ENCODE assay signal across 1 fruit fly cellular context in the genomic region with DNA sequence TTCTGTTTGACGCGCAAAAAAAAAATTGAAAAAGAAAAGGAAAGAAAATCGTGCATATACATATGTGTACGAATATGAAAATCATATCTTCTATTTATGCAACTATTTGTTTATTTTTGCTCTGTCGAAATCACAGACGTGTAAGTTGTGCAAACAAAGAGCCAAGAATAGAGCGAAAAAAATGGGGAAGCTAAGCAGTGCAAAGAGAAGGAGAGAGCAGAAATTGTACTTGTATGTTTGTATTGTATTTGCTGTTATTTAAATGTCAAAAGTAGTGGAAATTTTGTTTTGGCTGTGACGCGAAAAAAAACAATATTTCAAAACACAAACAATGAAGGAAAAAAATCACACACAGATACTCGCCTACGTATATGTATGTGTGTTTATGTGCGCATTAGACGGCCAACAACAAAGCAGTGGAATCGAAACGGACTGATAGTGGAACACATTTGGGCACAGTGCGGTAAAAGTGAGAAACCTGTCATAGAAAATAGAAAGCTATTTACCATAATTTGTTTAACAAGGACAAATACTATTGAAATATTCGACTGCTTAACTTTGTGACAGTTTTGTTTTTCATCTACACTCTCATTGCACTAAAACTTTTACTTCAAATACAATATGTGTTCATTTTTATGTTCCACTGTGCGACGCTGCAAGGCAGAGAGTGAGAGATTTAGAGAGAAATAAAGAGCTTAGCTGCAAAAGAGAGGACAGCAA.
TF ChIP-seq lines count a peak whose summit lies in the region.

No protein-coding gene starts in this region.

TF ChIP-seq in whole organism, embryonic, 481 proteins besides CTCF, POLR2A, EP300 and RAD21 (continued from another document and continues in another):
- TF ChIP-seq Atf-2 (GFP tag; optimal IDR thresholded peaks at IDR 0.05; lab: Kevin White, UChicago) (peak; percentile 96), CG10565 (GFP tag; optimal IDR thresholded peaks at IDR 0.05; lab: Kevin White, UChicago) (peak; percentile 77), Aef1 (GFP tag; IDR thresholded peaks at IDR 0.05; lab: Robert Waterston, UW) (peak; percentile 92), shn (GFP tag; optimal IDR thresholded peaks at IDR 0.05; lab: Kevin White, UChicago) (peak; percentile 95), otp (GFP tag; IDR thresholded peaks at IDR 0.05; lab: Robert Waterston, UW) (peak; percentile 95), pros (GFP tag; optimal IDR thresholded peaks at IDR 0.05; lab: Kevin White, UChicago) (peak; percentile 49), D (optimal IDR thresholded peaks at IDR 0.05; lab: Kevin White, UChicago) (no peak), D (GFP tag; optimal IDR thresholded peaks at IDR 0.05; lab: Kevin White, UChicago) (peak; percentile 91), CG34422 (GFP tag; IDR thresholded peaks at IDR 0.05; lab: Robert Waterston, UW) (peak; percentile 94), prd (optimal IDR thresholded peaks at IDR 0.05; lab: Kevin White, UChicago) (no peak), prd (GFP tag; IDR thresholded peaks at IDR 0.05; lab: Robert Waterston, UW) (peak; percentile 96), CG17568 (GFP tag; optimal IDR thresholded peaks at IDR 0.05; lab: Kevin White, UChicago) (peak; percentile 91), kay (GFP tag; optimal IDR thresholded peaks at IDR 0.05; lab: Kevin White, UChicago) (peak; percentile 78), CG9876 (GFP tag; optimal IDR thresholded peaks at IDR 0.05; lab: Kevin White, UChicago) (peak; percentile 84), CG4707 (GFP tag; optimal IDR thresholded peaks at IDR 0.05; lab: Kevin White, UChicago) (peak; percentile 99), eve (GFP tag; optimal IDR thresholded peaks at IDR 0.05; lab: Kevin White, UChicago) (peak in 1 of 2 experiments; percentile 98), Blimp-1 (GFP tag; optimal IDR thresholded peaks at IDR 0.05; lab: Kevin White, UChicago) (peak; percentile 94), row (GFP tag; IDR thresholded peaks at IDR 0.05; lab: Robert Waterston, UW) (peak; percentile 97), Ravus (GFP tag; IDR thresholded peaks at IDR 0.05; lab: Robert Waterston, UW) (peak; percentile 73), CG15073 (GFP tag; optimal IDR thresholded peaks at IDR 0.05; lab: Kevin White, UChicago) (peak; percentile 75), Taf1 (GFP tag; IDR thresholded peaks at IDR 0.05; lab: Robert Waterston, UW) (peak; percentile 89), CG18262 (tag; optimal IDR thresholded peaks at IDR 0.05; lab: Kevin White, UChicago) (peak; percentile 95), jumu (GFP tag; optimal IDR thresholded peaks at IDR 0.05; lab: Kevin White, UChicago) (peak; percentile 96), lola (GFP tag; optimal IDR thresholded peaks at IDR 0.05; lab: Kevin White, UChicago) (peak in 1 of 3 experiments; percentile 90), CG3726 (GFP tag; IDR thresholded peaks at IDR 0.05; lab: Robert Waterston, UW) (peak; percentile 91), lmd (GFP tag; IDR thresholded peaks at IDR 0.05; lab: Robert Waterston, UW) (peak; percentile 93), Myb (GFP tag; optimal IDR thresholded peaks at IDR 0.05; lab: Kevin White, UChicago) (peak; percentile 86), D19A (tag; optimal IDR thresholded peaks at IDR 0.05; lab: Kevin White, UChicago) (peak; percentile 90), ro (GFP tag; IDR thresholded peaks at IDR 0.05; lab: Robert Waterston, UW) (peak; percentile 79), maf-S (GFP tag; optimal IDR thresholded peaks at IDR 0.05; lab: Kevin White, UChicago) (peak; percentile 94), CG6683 (GFP tag; optimal IDR thresholded peaks at IDR 0.05; lab: Kevin White, UChicago) (peak; percentile 79), ewg (GFP tag; optimal IDR thresholded peaks at IDR 0.05; lab: Kevin White, UChicago) (peak; percentile 91), CG7372 (GFP tag; IDR thresholded peaks at IDR 0.05; lab: Robert Waterston, UW) (peak; percentile 89), Ptx1 (GFP tag; IDR thresholded peaks at IDR 0.05; lab: Robert Waterston, UW) (peak; percentile 95), CG6765 (GFP tag; optimal IDR thresholded peaks at IDR 0.05; lab: Kevin White, UChicago) (peak; percentile 83), CG14014 (GFP tag; IDR thresholded peaks at IDR 0.05; lab: Robert Waterston, UW) (peak; percentile 93), CG10147 (GFP tag; optimal IDR thresholded peaks at IDR 0.05; lab: Kevin White, UChicago) (peak; percentile 77), nerfin-1 (tag; optimal IDR thresholded peaks at IDR 0.05; lab: Kevin White, UChicago) (peak; percentile 90), psq (GFP tag; optimal IDR thresholded peaks at IDR 0.05; lab: Kevin White, UChicago) (peak; percentile 79), Ssrp (tag; optimal IDR thresholded peaks at IDR 0.05; lab: Kevin White, UChicago) (peak; percentile 91), exex (tag; optimal IDR thresholded peaks at IDR 0.05; lab: Kevin White, UChicago) (peak; percentile 74), GATAe (GFP tag; conservative IDR thresholded peaks at IDR 0.05; lab: Robert Waterston, UW) (peak; percentile 80), ERR (GFP tag; optimal IDR thresholded peaks at IDR 0.05; lab: Kevin White, UChicago) (peak; percentile 91), Hand (GFP tag; optimal IDR thresholded peaks at IDR 0.05; lab: Kevin White, UChicago) (peak; percentile 84), z (GFP tag; IDR thresholded peaks at IDR 0.05; lab: Robert Waterston, UW) (peak; percentile 71; the same call in 1 of the 3 replicates), pum (GFP tag; optimal IDR thresholded peaks at IDR 0.05; lab: Kevin White, UChicago) (peak; percentile 95), Mad (GFP tag; optimal IDR thresholded peaks at IDR 0.05; lab: Kevin White, UChicago) (peak; percentile 94), CG6254 (GFP tag; optimal IDR thresholded peaks at IDR 0.05; lab: Kevin White, UChicago) (peak; percentile 92), HHEX (GFP tag; optimal IDR thresholded peaks at IDR 0.05; lab: Kevin White, UChicago) (peak; percentile 91), hb (GFP tag; IDR thresholded peaks at IDR 0.05; lab: Robert Waterston, UW; ENCODE audit: partially characterized antibody) (peak; percentile 62; the same call in 1 of the 3 replicates), pho (GFP tag; optimal IDR thresholded peaks at IDR 0.05; lab: Kevin White, UChicago) (peak; percentile 93), CG18011 (GFP tag; optimal IDR thresholded peaks at IDR 0.05; lab: Kevin White, UChicago) (peak; percentile 84), CG9817 (tag; optimal IDR thresholded peaks at IDR 0.05; lab: Kevin White, UChicago) (peak; percentile 87), ara (GFP tag; IDR thresholded peaks at IDR 0.05; lab: Robert Waterston, UW) (peak; percentile 93), knrl (GFP tag; IDR thresholded peaks at IDR 0.05; lab: Robert Waterston, UW; ENCODE audit: partially characterized antibody) (peak; percentile 57; the same call in 2 of the 3 replicates), bigmax (GFP tag; optimal IDR thresholded peaks at IDR 0.05; lab: Kevin White, UChicago) (no peak), bab2 (GFP tag; optimal IDR thresholded peaks at IDR 0.05; lab: Kevin White, UChicago) (peak; percentile 92), CG2678 (tag; optimal IDR thresholded peaks at IDR 0.05; lab: Kevin White, UChicago) (peak; percentile 95), repo (GFP tag; optimal IDR thresholded peaks at IDR 0.05; lab: Kevin White, UChicago) (peak; percentile 94), CG8290 (GFP tag; optimal IDR thresholded peaks at IDR 0.05; lab: Kevin White, UChicago) (peak; percentile 79), CG8290 (tag; optimal IDR thresholded peaks at IDR 0.05; lab: Kevin White, UChicago) (peak; percentile 67 to 97), CG7556 (GFP tag; optimal IDR thresholded peaks at IDR 0.05; lab: Kevin White, UChicago) (peak; percentile 94), CG1602 (GFP tag; optimal IDR thresholded peaks at IDR 0.05; lab: Kevin White, UChicago) (peak; percentile 93), bowl (GFP tag; IDR thresholded peaks at IDR 0.05; lab: Robert Waterston, UW) (peak; percentile 87), fd96Cb (tag; optimal IDR thresholded peaks at IDR 0.05; lab: Kevin White, UChicago) (peak; percentile 96), hkb (optimal IDR thresholded peaks at IDR 0.05; lab: Kevin White, UChicago) (no peak), hkb (GFP tag; IDR thresholded peaks at IDR 0.05; lab: Robert Waterston, UW) (peak; percentile 96), MBD-R2 (GFP tag; IDR thresholded peaks at IDR 0.05; lab: Robert Waterston, UW) (peak; percentile 75), CG7839 (tag; optimal IDR thresholded peaks at IDR 0.05; lab: Kevin White, UChicago) (peak; percentile 95), ind (GFP tag; optimal IDR thresholded peaks at IDR 0.05; lab: Kevin White, UChicago) (peak; percentile 94), CG13894 (tag; optimal IDR thresholded peaks at IDR 0.05; lab: Kevin White, UChicago) (peak; percentile 80), E2f2 (GFP tag; IDR thresholded peaks at IDR 0.05; lab: Robert Waterston, UW) (peak; percentile 81), CG17612 (GFP tag; IDR thresholded peaks at IDR 0.05; lab: Robert Waterston, UW) (peak; percentile 73), sob (GFP tag; IDR thresholded peaks at IDR 0.05; lab: Robert Waterston, UW) (peak; percentile 94), TFAM (GFP tag; optimal IDR thresholded peaks at IDR 0.05; lab: Kevin White, UChicago) (peak; percentile 85), CG15601 (tag; optimal IDR thresholded peaks at IDR 0.05; lab: Kevin White, UChicago) (peak; percentile 91), CG10431 (GFP tag; optimal IDR thresholded peaks at IDR 0.05; lab: Kevin White, UChicago) (peak; percentile 66), CG17328 (GFP tag; IDR thresholded peaks at IDR 0.05; lab: Robert Waterston, UW) (peak; percentile 97), Hmr (GFP tag; optimal IDR thresholded peaks at IDR 0.05; lab: Kevin White, UChicago) (peak; percentile 95), croc (GFP tag; conservative IDR thresholded peaks at IDR 0.05; lab: Robert Waterston, UW) (peak; percentile 87), NK7.1 (GFP tag; optimal IDR thresholded peaks at IDR 0.05; lab: Kevin White, UChicago) (peak; percentile 87), CG10959 (GFP tag; IDR thresholded peaks at IDR 0.05; lab: Robert Waterston, UW) (peak; percentile 93), fd64A (GFP tag; optimal IDR thresholded peaks at IDR 0.05; lab: Kevin White, UChicago) (peak; percentile 88), slou (GFP tag; optimal IDR thresholded peaks at IDR 0.05; lab: Kevin White, UChicago) (peak; percentile 83), sna (GFP tag; IDR thresholded peaks at IDR 0.05; lab: Robert Waterston, UW; ENCODE audit: partially characterized antibody) (peak; percentile 48; the same call in 1 of the 2 replicates), Elba2 (GFP tag; optimal IDR thresholded peaks at IDR 0.05; lab: Kevin White, UChicago) (peak; percentile 21), CG14965 (GFP tag; optimal IDR thresholded peaks at IDR 0.05; lab: Kevin White, UChicago; ENCODE audit: borderline replicate concordance) (peak; percentile 73), ken (GFP tag; IDR thresholded peaks at IDR 0.05; lab: Robert Waterston, UW) (peak; percentile 95), peb (GFP tag; IDR thresholded peaks at IDR 0.05; lab: Robert Waterston, UW) (peak; percentile 92), esg (GFP tag; conservative IDR thresholded peaks at IDR 0.05; lab: Robert Waterston, UW) (peak; percentile 92), Dip3 (GFP tag; optimal IDR thresholded peaks at IDR 0.05; lab: Kevin White, UChicago) (peak; percentile 87), Trl (optimal IDR thresholded peaks at IDR 0.05; lab: Kevin White, UChicago) (peak in 1 of 2 experiments; percentile 87), Trl (GFP tag; optimal IDR thresholded peaks at IDR 0.05; lab: Kevin White, UChicago) (peak; percentile 96), CG6175 (GFP tag; IDR thresholded peaks at IDR 0.05; lab: Robert Waterston, UW) (peak; percentile 77; the same call in 2 of the 3 replicates), chinmo (GFP tag; IDR thresholded peaks at IDR 0.05; lab: Robert Waterston, UW; ENCODE audit: partially characterized antibody) (peak; percentile 67; the same call in 1 of the 4 replicates), aop (GFP tag; IDR thresholded peaks at IDR 0.05; lab: Robert Waterston, UW) (0 out of 2 replicates have a peak, but pooled peaks have one; percentile 6), CG2120 (GFP tag; optimal IDR thresholded peaks at IDR 0.05; lab: Kevin White, UChicago) (peak; percentile 96), Sox102F (GFP tag; optimal IDR thresholded peaks at IDR 0.05; lab: Kevin White, UChicago) (peak; percentile 97), Nf-YB (GFP tag; optimal IDR thresholded peaks at IDR 0.05; lab: Kevin White, UChicago) (peak; percentile 82), CG8089 (GFP tag; optimal IDR thresholded peaks at IDR 0.05; lab: Kevin White, UChicago) (peak; percentile 95), inv (GFP tag; IDR thresholded peaks at IDR 0.05; lab: Robert Waterston, UW; ENCODE audit: partially characterized antibody) (0 out of 2 replicates have a peak, but pooled peaks have one; percentile 30), CG3065 (GFP tag; optimal IDR thresholded peaks at IDR 0.05; lab: Kevin White, UChicago) (peak; percentile 77), CG10267 (tag; optimal IDR thresholded peaks at IDR 0.05; lab: Kevin White, UChicago) (peak; percentile 89), tio (GFP tag; optimal IDR thresholded peaks at IDR 0.05; lab: Kevin White, UChicago) (peak; percentile 89), lilli (GFP tag; optimal IDR thresholded peaks at IDR 0.05; lab: Kevin White, UChicago) (peak; percentile 96), lbe (GFP tag; optimal IDR thresholded peaks at IDR 0.05; lab: Kevin White, UChicago) (peak; percentile 91), trh (GFP tag; optimal IDR thresholded peaks at IDR 0.05; lab: Kevin White, UChicago) (peak; percentile 77), CG14667 (GFP tag; IDR thresholded peaks at IDR 0.05; lab: Robert Waterston, UW) (peak; percentile 92), ato (GFP tag; IDR thresholded peaks at IDR 0.05; lab: Robert Waterston, UW; ENCODE audit: partially characterized antibody) (no peak), btn (GFP tag; optimal IDR thresholded peaks at IDR 0.05; lab: Kevin White, UChicago) (peak; percentile 90), scrt (GFP tag; optimal IDR thresholded peaks at IDR 0.05; lab: Kevin White, UChicago) (peak; percentile 86), CG12071 (GFP tag; optimal IDR thresholded peaks at IDR 0.05; lab: Kevin White, UChicago) (peak; percentile 94), fd102C (GFP tag; optimal IDR thresholded peaks at IDR 0.05; lab: Kevin White, UChicago) (peak; percentile 70), Mes4 (GFP tag; optimal IDR thresholded peaks at IDR 0.05; lab: Kevin White, UChicago) (peak; percentile 95), CG17385 (GFP tag; optimal IDR thresholded peaks at IDR 0.05; lab: Kevin White, UChicago) (peak; percentile 87), HLH4C (GFP tag; IDR thresholded peaks at IDR 0.05; lab: Robert Waterston, UW; ENCODE audit: partially characterized antibody) (peak; percentile 58; the same call in 2 of the 3 replicates), Oli (tag; optimal IDR thresholded peaks at IDR 0.05; lab: Kevin White, UChicago) (peak; percentile 96), Six4 (GFP tag; optimal IDR thresholded peaks at IDR 0.05; lab: Kevin White, UChicago) (peak; percentile 93)
